Worm (Caenorhabditis elegans): ENCODE measurements around the gene pqn-70.

ce11 chrV:11247846-11248245 lies 19.3 kb upstream of the pqn-70 start, which contains the start of gene mam-4:
- TF ChIP-seq ztf-23 (GFP tag; IDR thresholded peaks at IDR 0.05) (no peak), ztf-29 (GFP tag; IDR thresholded peaks at IDR 0.05) (no peak), med-1 (GFP tag; optimal IDR thresholded peaks at IDR 0.05; ENCODE audit: insufficient read depth) (no peak), ref-1 (GFP tag; conservative IDR thresholded peaks at IDR 0.05) (no peak), tab-1 (GFP tag; IDR thresholded peaks at IDR 0.05) (no peak), flt-1 (GFP tag; IDR thresholded peaks at IDR 0.05) (no peak), cog-1 (tag; optimal IDR thresholded peaks at IDR 0.05) (no peak), klf-2 (GFP tag; conservative IDR thresholded peaks at IDR 0.05) (no peak)

Measured in whole organism, midembryonic.